Fruit fly (Drosophila melanogaster): ENCODE measurements around the gene CG12016.
A peak's percentile ranks its signal among the peaks of the same experiment; 100 is the strongest.

CG12016 gene

DNA sequence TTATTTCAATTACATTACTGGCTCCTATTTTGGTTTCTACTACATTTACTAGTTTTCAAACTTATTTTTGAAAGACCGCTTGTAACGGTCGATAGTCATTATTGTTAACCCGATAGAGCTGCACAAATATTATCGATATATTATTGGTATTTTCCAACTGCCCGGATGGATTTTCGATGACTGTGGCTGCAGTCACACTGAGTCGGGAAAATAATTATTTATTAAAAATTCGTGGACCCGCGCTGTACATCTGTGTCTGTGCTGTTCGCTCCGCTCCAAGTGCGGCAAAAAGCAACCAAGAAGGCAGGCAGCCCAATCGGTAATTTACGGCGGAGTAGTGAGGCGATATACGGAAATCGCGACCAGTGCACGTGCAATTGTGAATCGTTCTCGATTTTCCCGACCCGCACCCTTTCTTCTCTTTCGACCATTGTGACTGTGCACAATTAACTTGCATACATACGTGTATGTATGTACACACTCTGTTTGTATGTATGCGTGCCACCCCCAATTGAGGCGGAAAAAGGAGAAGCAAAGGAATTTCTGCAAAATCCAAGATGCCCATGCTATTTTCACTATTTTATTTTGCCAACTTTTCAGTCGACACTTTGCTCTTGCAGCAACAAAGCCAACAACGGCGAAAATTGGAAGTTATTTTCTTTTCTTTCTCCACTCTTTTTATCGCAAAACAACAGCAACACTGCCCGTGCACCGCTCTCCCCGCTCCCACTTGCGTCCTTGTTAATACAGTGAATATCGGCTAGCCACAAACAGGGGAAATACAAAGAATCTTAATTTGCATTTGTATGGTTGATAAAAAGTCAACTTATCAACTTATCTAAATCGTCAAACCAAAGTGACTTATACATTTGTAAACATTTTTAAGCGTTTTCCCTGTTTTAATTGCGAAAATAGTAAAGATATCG lies 15.6 kb upstream of the CG12016 start, which contains the start of gene ZnT63C (continued):
- peak; percentile 41 for TF ChIP-seq vri (GFP tag; optimal IDR thresholded peaks at IDR 0.05)
- TF ChIP-seq esn (GFP tag; optimal IDR thresholded peaks at IDR 0.05): peak; percentile 25
- 0 out of 2 replicates have a peak, but pooled peaks have one; percentile 18 for TF ChIP-seq CG15336 (GFP tag; IDR thresholded peaks at IDR 0.05)
- peak; percentile 21 for TF ChIP-seq pdm3 (GFP tag; optimal IDR thresholded peaks at IDR 0.05)
- TF ChIP-seq Gug (GFP tag; IDR thresholded peaks at IDR 0.05): 0 out of 2 replicates have a peak, but pooled peaks have one; percentile 14
- peak; percentile 69 for TF ChIP-seq Eip78C (GFP tag)
- TF ChIP-seq Sox14 (GFP tag; optimal IDR thresholded peaks at IDR 0.05): peak; percentile 48
- peak; percentile 46 for TF ChIP-seq CG1621 (tag; optimal IDR thresholded peaks at IDR 0.05)
- peak; percentile 43; the same call in 1 of the 3 replicates for TF ChIP-seq CG8119 (GFP tag; IDR thresholded peaks at IDR 0.05)
- TF ChIP-seq CG6163 (GFP tag; IDR thresholded peaks at IDR 0.05): peak; percentile 43; the same call in 2 of the 3 replicates
- no peak for TF ChIP-seq Eip93F (GFP tag; optimal IDR thresholded peaks at IDR 0.05)
- no peak for TF ChIP-seq achi (GFP tag; optimal IDR thresholded peaks at IDR 0.05)
- TF ChIP-seq Met (GFP tag; optimal IDR thresholded peaks at IDR 0.05): peak; percentile 46
- peak; percentile 34 for TF ChIP-seq net (GFP tag; optimal IDR thresholded peaks at IDR 0.05)
- TF ChIP-seq CG6792 (GFP tag; optimal IDR thresholded peaks at IDR 0.05): no peak
- no peak for TF ChIP-seq CG16779 (tag; optimal IDR thresholded peaks at IDR 0.05)

DNA sequence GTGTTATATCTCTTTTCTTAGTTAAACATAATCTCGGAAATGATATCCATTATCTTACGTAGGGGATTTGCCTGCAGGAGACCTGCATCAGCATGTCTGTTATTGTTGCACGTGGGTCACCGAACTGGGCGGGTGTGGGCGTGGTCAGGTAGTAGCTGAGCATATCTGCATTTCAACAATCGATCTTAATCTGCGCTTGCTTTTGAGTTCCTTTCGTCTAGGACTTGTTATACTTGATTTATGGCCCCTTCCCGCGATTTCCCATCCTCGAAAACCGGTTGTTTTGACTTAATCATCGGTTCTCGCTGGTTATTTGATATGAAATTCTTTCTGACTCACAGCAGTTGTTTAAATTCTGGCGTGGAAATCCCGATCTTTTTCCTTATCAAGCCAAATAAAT lies 14.6 kb upstream of the CG12016 start:
- TF ChIP-seq CG10669 (GFP tag; optimal IDR thresholded peaks at IDR 0.05): no peak
- no peak for TF ChIP-seq Hr4 (GFP tag; optimal IDR thresholded peaks at IDR 0.05)
- TF ChIP-seq CG4318 (GFP tag; optimal IDR thresholded peaks at IDR 0.05): no peak
- TF ChIP-seq Eip75B (GFP tag; optimal IDR thresholded peaks at IDR 0.05): no peak
- TF ChIP-seq Gug (GFP tag; IDR thresholded peaks at IDR 0.05): no peak
- no peak for TF ChIP-seq CG6808 (GFP tag; optimal IDR thresholded peaks at IDR 0.05)
- no peak for TF ChIP-seq Sox15 (GFP tag; optimal IDR thresholded peaks at IDR 0.05)
- no peak for TF ChIP-seq topi (GFP tag; optimal IDR thresholded peaks at IDR 0.05)
- TF ChIP-seq Ets21C (GFP tag; optimal IDR thresholded peaks at IDR 0.05): no peak
- no peak for TF ChIP-seq Smox (GFP tag; optimal IDR thresholded peaks at IDR 0.05)
- no peak for TF ChIP-seq Hr39 (GFP tag; optimal IDR thresholded peaks at IDR 0.05)
- no peak for TF ChIP-seq Ets96B (tag; optimal IDR thresholded peaks at IDR 0.05)
- no peak for TF ChIP-seq CG6792 (GFP tag; optimal IDR thresholded peaks at IDR 0.05)

DNA sequence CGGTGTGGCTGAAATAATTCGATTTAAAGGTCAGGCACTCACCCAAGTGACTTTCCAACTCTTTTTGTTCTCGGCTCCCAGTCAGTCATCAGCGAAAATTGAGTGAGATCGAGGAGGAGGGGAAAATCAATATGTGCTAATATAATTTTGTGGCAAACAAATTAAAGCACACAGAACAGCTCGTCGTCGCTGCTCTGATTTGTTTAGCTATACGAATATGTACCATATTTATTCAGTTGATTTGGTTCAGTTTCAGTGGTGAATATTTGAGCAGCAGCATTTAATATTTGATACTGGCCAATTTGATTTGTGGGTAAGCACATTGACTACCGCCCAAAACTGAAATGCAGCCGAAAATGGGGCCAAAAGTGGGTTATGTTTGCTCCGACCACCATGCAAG lies 13.9 kb upstream of the CG12016 start:
- TF ChIP-seq CG9139 (GFP tag; optimal IDR thresholded peaks at IDR 0.05) (no peak), fkh (GFP tag; optimal IDR thresholded peaks at IDR 0.05) (peak; percentile 84), Lpt (GFP tag; optimal IDR thresholded peaks at IDR 0.05) (no peak), Eip75B (GFP tag; optimal IDR thresholded peaks at IDR 0.05) (no peak), dsx (GFP tag; optimal IDR thresholded peaks at IDR 0.05; ENCODE audit: poor library complexity, severe bottlenecking) (no peak), spab (GFP tag; optimal IDR thresholded peaks at IDR 0.05) (no peak), CG6163 (GFP tag; IDR thresholded peaks at IDR 0.05) (no peak), CG15336 (GFP tag; IDR thresholded peaks at IDR 0.05) (no peak)

DNA sequence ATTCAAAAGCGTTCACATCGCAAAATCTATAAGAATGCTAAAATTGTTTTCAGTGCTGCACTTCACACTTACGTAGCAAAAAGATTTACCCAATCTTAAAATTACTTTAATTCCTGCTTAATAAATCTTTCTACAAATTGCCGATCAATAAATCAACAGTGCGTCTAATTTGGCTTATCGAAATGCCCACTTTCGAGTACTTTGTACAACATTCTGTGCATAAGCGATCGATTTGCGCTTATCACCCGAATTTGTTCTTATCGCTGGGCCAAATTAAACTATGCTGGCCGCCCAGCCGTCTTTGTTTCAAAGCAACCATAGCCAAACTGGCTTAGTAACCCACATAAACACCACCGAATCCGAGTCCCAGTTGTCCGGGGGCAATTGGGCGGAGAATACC lies 12.8 kb upstream of the CG12016 start:
- TF ChIP-seq eg (GFP tag; IDR thresholded peaks at IDR 0.05): no peak
- no peak for TF ChIP-seq acj6 (GFP tag; optimal IDR thresholded peaks at IDR 0.05)
- TF ChIP-seq Gug (GFP tag; IDR thresholded peaks at IDR 0.05): no peak
- no peak for TF ChIP-seq CG32006 (GFP tag; optimal IDR thresholded peaks at IDR 0.05)
- no peak for TF ChIP-seq CG3919 (GFP tag; optimal IDR thresholded peaks at IDR 0.05)
- TF ChIP-seq Hr4 (GFP tag; optimal IDR thresholded peaks at IDR 0.05): no peak
- no peak for TF ChIP-seq CG7368 (GFP tag; optimal IDR thresholded peaks at IDR 0.05)
- no peak for TF ChIP-seq dsx (GFP tag; optimal IDR thresholded peaks at IDR 0.05; ENCODE audit: poor library complexity, severe bottlenecking)
- TF ChIP-seq Hr39 (GFP tag; optimal IDR thresholded peaks at IDR 0.05): no peak
- TF ChIP-seq CG6792 (GFP tag; optimal IDR thresholded peaks at IDR 0.05): no peak
- no peak for TF ChIP-seq spab (GFP tag; optimal IDR thresholded peaks at IDR 0.05)
- no peak for TF ChIP-seq fd85E (GFP tag; optimal IDR thresholded peaks at IDR 0.05)

Measured in whole organism, prepupa.